Fruit fly (Drosophila melanogaster): ENCODE results near the gene CG11695.
A peak's percentile ranks its signal among the peaks of the same experiment; 100 is the strongest.

CG11695 gene

dm6 chrX:11576540-11576939 is at the start of gene CG11695:
Gene CG11695, plus strand, starts transcription at chrX:11576883.
- peak; percentile 64 for TF ChIP-seq fru (GFP tag; optimal IDR thresholded peaks at IDR 0.05)
- TF ChIP-seq usp (GFP tag; optimal IDR thresholded peaks at IDR 0.05): no peak
- TF ChIP-seq Jra (GFP tag; optimal IDR thresholded peaks at IDR 0.05): no peak
- no peak for TF ChIP-seq GATAd (GFP tag; optimal IDR thresholded peaks at IDR 0.05)
- TF ChIP-seq Mio (GFP tag; optimal IDR thresholded peaks at IDR 0.05): no peak
- TF ChIP-seq rgr (GFP tag; optimal IDR thresholded peaks at IDR 0.05): peak; percentile 77
- TF ChIP-seq Vsx2 (GFP tag; optimal IDR thresholded peaks at IDR 0.05; ENCODE audit: partially characterized antibody): no peak
- TF ChIP-seq Hr78 (GFP tag; optimal IDR thresholded peaks at IDR 0.05): no peak
- TF ChIP-seq Dif (GFP tag; optimal IDR thresholded peaks at IDR 0.05; ENCODE audit: partially characterized antibody): no peak
- TF ChIP-seq Rel (GFP tag; optimal IDR thresholded peaks at IDR 0.05): no peak
- peak; percentile 48 for TF ChIP-seq Rel (tag; optimal IDR thresholded peaks at IDR 0.05)
- TF ChIP-seq CG9705 (GFP tag; optimal IDR thresholded peaks at IDR 0.05): peak; percentile 77
- peak; percentile 51 for TF ChIP-seq br (GFP tag; optimal IDR thresholded peaks at IDR 0.05)
- no peak for TF ChIP-seq CrebA (GFP tag; optimal IDR thresholded peaks at IDR 0.05; ENCODE audit: borderline replicate concordance)
- no peak for TF ChIP-seq CG32264 (GFP tag; optimal IDR thresholded peaks at IDR 0.05)
- TF ChIP-seq N (GFP tag; optimal IDR thresholded peaks at IDR 0.05): no peak
- no peak for TF ChIP-seq Abd-B (GFP tag; optimal IDR thresholded peaks at IDR 0.05)
- TF ChIP-seq sv (GFP tag; optimal IDR thresholded peaks at IDR 0.05): peak; percentile 41
- no peak for TF ChIP-seq lola (GFP tag; optimal IDR thresholded peaks at IDR 0.05)
- TF ChIP-seq foxo (GFP tag; optimal IDR thresholded peaks at IDR 0.05): peak in 1 of 2 experiments; percentile 82
- TF ChIP-seq Hnf4 (GFP tag; optimal IDR thresholded peaks at IDR 0.05): no peak
- no peak for TF ChIP-seq Dfd (GFP tag; optimal IDR thresholded peaks at IDR 0.05)
- peak; percentile 67 for TF ChIP-seq OdsH (GFP tag; optimal IDR thresholded peaks at IDR 0.05)
- peak; percentile 58 for TF ChIP-seq psq (GFP tag; optimal IDR thresholded peaks at IDR 0.05)
- peak; percentile 75 for TF ChIP-seq Sp1 (GFP tag; optimal IDR thresholded peaks at IDR 0.05)
- no peak for TF ChIP-seq dl (GFP tag; optimal IDR thresholded peaks at IDR 0.05; ENCODE audit: insufficient read depth in 1 of 2, partially characterized antibody in 2 of 2)
- peak; percentile 63 for TF ChIP-seq ey (GFP tag; optimal IDR thresholded peaks at IDR 0.05)
- no peak for TF ChIP-seq brk (GFP tag; optimal IDR thresholded peaks at IDR 0.05)
- no peak for TF ChIP-seq jim (GFP tag; optimal IDR thresholded peaks at IDR 0.05)
- peak; percentile 94 for TF ChIP-seq Myc (optimal IDR thresholded peaks at IDR 0.05)
- no peak for TF ChIP-seq Hr83 (GFP tag; optimal IDR thresholded peaks at IDR 0.05; ENCODE audit: poor library complexity, severe bottlenecking)
- no peak for TF ChIP-seq dsf (GFP tag; optimal IDR thresholded peaks at IDR 0.05; ENCODE audit: borderline replicate concordance)
- TF ChIP-seq sage (GFP tag; optimal IDR thresholded peaks at IDR 0.05): no peak
- TF ChIP-seq tai (GFP tag; optimal IDR thresholded peaks at IDR 0.05): no peak
- peak; percentile 50 for TF ChIP-seq dmrt93B (GFP tag; optimal IDR thresholded peaks at IDR 0.05)
- TF ChIP-seq h (GFP tag; optimal IDR thresholded peaks at IDR 0.05): peak; percentile 72
- TF ChIP-seq woc (GFP tag; optimal IDR thresholded peaks at IDR 0.05): peak; percentile 85
- TF ChIP-seq HLH106 (tag; optimal IDR thresholded peaks at IDR 0.05): peak; percentile 85
- TF ChIP-seq pan (optimal IDR thresholded peaks at IDR 0.05): no peak

- no peak for TF ChIP-seq dmrt93B (GFP tag; optimal IDR thresholded peaks at IDR 0.05)
- TF ChIP-seq Vsx2 (GFP tag; optimal IDR thresholded peaks at IDR 0.05; ENCODE audit: partially characterized antibody): peak; percentile 35
- TF ChIP-seq dl (GFP tag; optimal IDR thresholded peaks at IDR 0.05; ENCODE audit: insufficient read depth in 1 of 2, partially characterized antibody in 2 of 2): no peak
- no peak for TF ChIP-seq N (GFP tag; optimal IDR thresholded peaks at IDR 0.05)
These were observed 49.5 kb upstream of the CG11695 start for dm6 chrX:11527088-11527635.

Data from whole organism, wandering third instar larva.